Fruit fly (Drosophila melanogaster) whole organism, embryonic: Measurements from ENCODE around the gene Notum.

ENCODE experiments used
- Atf-2 ChIP-seq: fragments of 200-800 bp; sonication (Bioruptor generic); optimal IDR thresholded peaks from 2 replicates; lab custom pipeline; 2016; ENCODE audit warnings: missing biosample characterization, missing genetic modification characterization
- Atf3 ChIP-seq: fragments of 200-800 bp; sonication (Bioruptor generic); optimal IDR thresholded peaks from 3 replicates; lab custom pipeline; 2016; ENCODE audit warnings: missing biosample characterization, missing genetic modification characterization
- CG10209 ChIP-seq: fragments of 200-800 bp; sonication (Bioruptor generic); optimal IDR thresholded peaks from 3 replicates; lab custom pipeline; 2017; ENCODE audit warnings: missing biosample characterization, mild to moderate bottlenecking, missing genetic modification characterization, missing genetic modification reagents
- CG10462 ChIP-seq: fragments of 200-800 bp; sonication (Bioruptor generic); optimal IDR thresholded peaks from 2 replicates; lab custom pipeline; 2016; ENCODE audit warnings: missing biosample characterization, missing genetic modification characterization
- CG10959 ChIP-seq: fragments of 200-800 bp; sonication (Bioruptor generic); IDR thresholded peaks from 2 replicates; pipeline ENCODE4 v1.3.6; 2022; ENCODE audit warnings: missing biosample characterization, missing genetic modification characterization
- CG11695 ChIP-seq: fragments of 200-800 bp; sonication (Bioruptor generic); IDR thresholded peaks from 3 replicates; pipeline ENCODE4 v1.3.6; 2022; ENCODE audit warnings: missing biosample characterization, missing genetic modification characterization
- CG14710 ChIP-seq: fragments of 200-800 bp; sonication (Bioruptor generic); optimal IDR thresholded peaks from 3 replicates; lab custom pipeline; 2019; ENCODE audit warnings: missing biosample characterization, mild to moderate bottlenecking, missing genetic modification characterization, moderate library complexity
- CG15073 ChIP-seq: fragments of 200-800 bp; sonication (Bioruptor generic); optimal IDR thresholded peaks from 2 replicates; lab custom pipeline; 2016; ENCODE audit warnings: missing biosample characterization, missing genetic modification characterization
- CG18476 ChIP-seq: fragments of 200-800 bp; sonication (Bioruptor generic); optimal IDR thresholded peaks from 2 replicates; lab custom pipeline; 2016; ENCODE audit warnings: missing biosample characterization, mild to moderate bottlenecking, missing genetic modification characterization
- CG31365 ChIP-seq: fragments of 200-800 bp; sonication (Bioruptor generic); optimal IDR thresholded peaks from 2 replicates; lab custom pipeline; 2018; ENCODE audit warnings: missing biosample characterization, mild to moderate bottlenecking, missing genetic modification characterization
- CG34422 ChIP-seq: fragments of 200-800 bp; sonication (Bioruptor generic); IDR thresholded peaks from 3 replicates; pipeline ENCODE4 v1.3.6; 2022; ENCODE audit warnings: missing biosample characterization, missing genetic modification characterization
- CG4707 ChIP-seq: fragments of 200-800 bp; sonication (Bioruptor generic); optimal IDR thresholded peaks from 2 replicates; lab custom pipeline; 2018; ENCODE audit warnings: missing biosample characterization, mild to moderate bottlenecking, missing genetic modification characterization, moderate library complexity
- CG6175 ChIP-seq: fragments of 200-800 bp; sonication (Bioruptor generic); IDR thresholded peaks from 3 replicates; pipeline ENCODE4 v1.3.6; 2022; ENCODE audit warnings: missing biosample characterization, missing genetic modification characterization
- CG8290 ChIP-seq, 3 experiments: fragments of 200-800 bp; sonication (Bioruptor generic); optimal IDR thresholded peaks; 2 replicates each; lab custom pipeline; 2016 to 2019; ENCODE audit warnings: missing biosample characterization in 3 of 3, missing genetic modification characterization in 3 of 3, mild to moderate bottlenecking in 2 of 3, moderate library complexity in 1 of 3
- CkIIα-i1 ChIP-seq: fragments of 200-800 bp; sonication (Bioruptor generic); IDR thresholded peaks from 2 replicates; pipeline ENCODE4 v1.3.6; 2022; ENCODE audit warnings: missing biosample characterization, missing genetic modification characterization
- Dbx ChIP-seq: fragments of 200-800 bp; sonication (Bioruptor generic); IDR thresholded peaks from 3 replicates; pipeline ENCODE4 v1.3.6; 2022; ENCODE audit warnings: missing biosample characterization, missing genetic modification characterization
- Drgx ChIP-seq: fragments of 200-800 bp; sonication (Bioruptor generic); IDR thresholded peaks from 2 replicates; pipeline ENCODE4 v1.3.6; 2022; ENCODE audit warnings: missing biosample characterization, missing genetic modification characterization
- E2f1 ChIP-seq: fragments of 200-800 bp; sonication (Bioruptor generic); IDR thresholded peaks from 2 replicates; pipeline ENCODE4 v1.3.6; 2022; ENCODE audit warnings: missing biosample characterization, missing genetic modification characterization
- H2.0 ChIP-seq: fragments of 200-800 bp; sonication (Bioruptor generic); IDR thresholded peaks from 2 replicates; pipeline ENCODE4 v1.3.6; 2022; ENCODE audit warnings: missing biosample characterization, missing genetic modification characterization
- Hmr ChIP-seq: fragments of 200-800 bp; sonication (Bioruptor generic); optimal IDR thresholded peaks from 3 replicates; lab custom pipeline; 2017; ENCODE audit warnings: mild to moderate bottlenecking, missing biosample characterization, missing genetic modification reagents, missing genetic modification characterization
- MESR4 ChIP-seq: fragments of 200-800 bp; sonication (Bioruptor generic); optimal IDR thresholded peaks from 2 replicates; lab custom pipeline; 2018; ENCODE audit warnings: missing biosample characterization, mild to moderate bottlenecking, missing genetic modification characterization, moderate library complexity
- Med ChIP-seq: fragments of 200-800 bp; sonication (Bioruptor generic); peaks from one replicate; lab custom pipeline; 2016; ENCODE audit warnings: missing biosample characterization, missing genetic modification characterization, mild to moderate bottlenecking, inconsistent platforms, moderate library complexity
- Ptx1 ChIP-seq: fragments of 200-800 bp; sonication (Bioruptor generic); IDR thresholded peaks from 2 replicates; pipeline ENCODE4 v1.3.6; 2022; ENCODE audit warnings: missing biosample characterization, missing genetic modification characterization
- Ravus ChIP-seq: fragments of 200-800 bp; sonication (Bioruptor generic); IDR thresholded peaks from 2 replicates; pipeline ENCODE4 v1.3.6; 2022; ENCODE audit warnings: missing biosample characterization, missing genetic modification characterization
- Tbp ChIP-seq: fragments of >200 bp; optimal IDR thresholded peaks from 2 replicates; lab custom pipeline; 2018; ENCODE audit warnings: missing biosample characterization, missing genetic modification characterization
- ap ChIP-seq: fragments of 200-800 bp; sonication (Bioruptor generic); IDR thresholded peaks from 2 replicates; pipeline ENCODE4 v1.3.6; 2022; ENCODE audit warnings: missing biosample characterization, missing genetic modification characterization
- chif ChIP-seq, 2 experiments: fragments of 200-800 bp; sonication (Bioruptor generic); optimal IDR thresholded peaks; 3 replicates each; lab custom pipeline; 2016; ENCODE audit warnings: missing biosample characterization in 2 of 2, missing genetic modification characterization in 2 of 2
- chm ChIP-seq: fragments of 200-800 bp; sonication (Bioruptor generic); IDR thresholded peaks from 2 replicates; pipeline ENCODE4 v1.3.6; 2022; ENCODE audit warnings: missing biosample characterization, missing genetic modification characterization
- eve ChIP-seq, 2 experiments: fragments of >200 bp; optimal IDR thresholded peaks; 2 replicates each; lab custom pipeline; 2017; ENCODE audit warnings: missing biosample characterization in 2 of 2, missing genetic modification characterization in 2 of 2
- fd64A ChIP-seq: fragments of 200-800 bp; sonication (Bioruptor generic); optimal IDR thresholded peaks from 3 replicates; lab custom pipeline; 2018; ENCODE audit warnings: missing biosample characterization, mild to moderate bottlenecking, missing genetic modification characterization
- fu2 ChIP-seq: fragments of 200-800 bp; sonication (Bioruptor generic); optimal IDR thresholded peaks from 2 replicates; lab custom pipeline; 2016; ENCODE audit warnings: missing biosample characterization, missing genetic modification characterization
- gsb ChIP-seq: fragments of 200-800 bp; sonication (Bioruptor generic); IDR thresholded peaks from 2 replicates; pipeline ENCODE4 v1.3.6; 2022; ENCODE audit warnings: missing biosample characterization, missing genetic modification characterization
- her ChIP-seq: fragments of 200-800 bp; sonication (Bioruptor generic); optimal IDR thresholded peaks from 2 replicates; lab custom pipeline; 2016; ENCODE audit warnings: missing biosample characterization, missing genetic modification characterization
- insv ChIP-seq, 2 experiments: fragments of 200-800 bp; sonication (Bioruptor generic); optimal IDR thresholded peaks; 3 replicates each; lab custom pipeline; 2016 to 2018; ENCODE audit warnings: missing biosample characterization in 2 of 2, missing genetic modification characterization in 2 of 2
- jumu ChIP-seq: fragments of 200-800 bp; sonication (Bioruptor generic); optimal IDR thresholded peaks from 3 replicates; lab custom pipeline; 2016; ENCODE audit warnings: missing biosample characterization, missing genetic modification characterization
- knrl ChIP-seq: fragments of 200-800 bp; sonication (Bioruptor generic); IDR thresholded peaks from 3 replicates; pipeline ENCODE4 v1.3.6; 2022; ENCODE audit warnings: missing biosample characterization, missing genetic modification characterization; ENCODE audit not compliant: partially characterized antibody
- mirr ChIP-seq: fragments of 200-800 bp; sonication (Bioruptor generic); optimal IDR thresholded peaks from 3 replicates; lab custom pipeline; 2018; ENCODE audit warnings: missing biosample characterization, mild to moderate bottlenecking, missing genetic modification characterization
- mld ChIP-seq: fragments of 200-800 bp; sonication (Bioruptor generic); IDR thresholded peaks from 3 replicates; pipeline ENCODE4 v1.3.6; 2022; ENCODE audit warnings: missing biosample characterization, missing genetic modification characterization; ENCODE audit not compliant: partially characterized antibody
- nerfin-1 ChIP-seq: fragments of 200-800 bp; sonication (Bioruptor generic); optimal IDR thresholded peaks from 3 replicates; lab custom pipeline; 2019; ENCODE audit warnings: missing biosample characterization, mild to moderate bottlenecking, missing genetic modification characterization, moderate library complexity
- otp ChIP-seq: fragments of 200-800 bp; sonication (Bioruptor generic); IDR thresholded peaks from 3 replicates; pipeline ENCODE4, ENCODE4 v1.3.6; 2022; ENCODE audit warnings: missing biosample characterization, missing genetic modification characterization
- pan ChIP-seq, 4 experiments: fragments of >200 bp in 3 of 4; fragments of 200-800 bp in 1 of 4; sonication (Bioruptor generic) in 1 of 4; optimal IDR thresholded peaks in 3 of 4; IDR thresholded peaks in 1 of 4; 2 replicates each; pipeline versions ENCODE4 v1.3.6 to Lab custom; 2017 to 2022; ENCODE audit warnings: missing biosample characterization in 2 of 4, missing genetic modification characterization in 2 of 4, mixed read lengths in 1 of 4
- prd ChIP-seq, 3 experiments: fragments of >200 bp in 2 of 3; fragments of 200-800 bp in 1 of 3; sonication (Bioruptor generic) in 1 of 3; optimal IDR thresholded peaks in 2 of 3; IDR thresholded peaks in 1 of 3; 2 replicates in 2 of 3; 3 replicates in 1 of 3; pipeline versions ENCODE4 v1.3.6 to Lab custom; 2017 to 2022; ENCODE audit warnings: missing biosample characterization in 1 of 3, missing genetic modification characterization in 1 of 3
- ro ChIP-seq: fragments of 200-800 bp; sonication (Bioruptor generic); IDR thresholded peaks from 2 replicates; pipeline ENCODE4 v1.3.6; 2022; ENCODE audit warnings: missing biosample characterization, missing genetic modification characterization
- slbo ChIP-seq: fragments of 200-800 bp; sonication (Bioruptor generic); IDR thresholded peaks from 2 replicates; pipeline ENCODE4 v1.3.6; 2022; ENCODE audit warnings: missing biosample characterization, missing genetic modification characterization
- trh ChIP-seq: fragments of 200-800 bp; sonication (Bioruptor generic); optimal IDR thresholded peaks from 2 replicates; lab custom pipeline; 2016; ENCODE audit warnings: missing biosample characterization, missing genetic modification characterization
- unc-4 ChIP-seq: fragments of 200-800 bp; sonication (Bioruptor generic); IDR thresholded peaks from 2 replicates; pipeline ENCODE4 v1.3.6; 2022; ENCODE audit warnings: missing biosample characterization, missing genetic modification characterization; ENCODE audit not compliant: partially characterized antibody
- zf30C ChIP-seq: fragments of 200-800 bp; sonication (Bioruptor generic); optimal IDR thresholded peaks from 3 replicates; lab custom pipeline; 2018; ENCODE audit warnings: missing biosample characterization, mild to moderate bottlenecking, missing genetic modification characterization

Notum gene

DNA sequence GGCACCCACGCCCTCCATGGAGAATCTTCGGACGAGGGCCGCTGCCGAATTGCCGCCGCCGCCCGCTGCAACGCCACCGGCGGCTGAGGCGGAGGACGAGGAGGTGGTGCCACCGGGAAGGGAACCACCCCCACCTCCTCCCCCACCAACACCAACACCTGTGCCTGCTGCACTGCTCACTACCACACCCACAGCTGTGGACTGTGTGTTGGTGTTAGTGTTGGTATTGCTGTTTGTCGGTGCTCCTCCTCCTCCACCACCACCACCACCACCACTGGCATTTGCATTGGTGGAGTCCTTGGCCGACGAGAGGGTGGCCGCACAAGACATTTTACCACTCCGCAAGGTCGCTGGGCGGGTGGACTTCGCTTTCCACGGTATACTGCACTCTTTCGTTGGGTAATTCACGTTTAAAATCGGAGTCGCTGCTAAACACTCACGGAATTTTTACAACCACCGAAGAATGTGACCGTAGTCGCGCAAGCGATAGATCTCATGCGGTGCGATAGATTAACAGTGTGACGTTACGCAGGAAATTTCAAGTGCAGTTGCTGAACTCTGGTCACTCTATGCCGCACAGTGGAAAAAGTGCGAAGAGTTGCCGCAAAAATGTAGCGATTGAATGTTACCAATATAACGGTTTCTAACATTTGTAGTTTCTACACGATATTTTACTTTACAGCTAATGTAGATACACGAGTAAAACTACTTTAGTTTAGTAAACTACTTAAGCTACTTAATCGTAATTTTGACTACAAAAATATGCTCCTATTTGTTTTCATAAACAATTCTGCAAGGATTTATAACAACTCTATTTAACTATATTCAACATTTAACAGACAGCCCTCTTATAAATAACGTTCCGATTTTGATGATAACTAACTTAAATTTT, 11.7 kb upstream of the Notum start, which contains the start of gene mib1 (continued):
- TF ChIP-seq zf30C (GFP tag; lab: Kevin White, UChicago) = peak; percentile 19
- TF ChIP-seq CG31365 (tag; lab: Kevin White, UChicago) = peak; percentile 60
- TF ChIP-seq MESR4 (GFP tag; lab: Kevin White, UChicago) = peak; percentile 99
- no peak; the same call in 2 of the 3 replicates for TF ChIP-seq CG11695 (GFP tag; lab: Robert Waterston, UW)
- peak; percentile 91 for TF ChIP-seq Med (GFP tag; lab: Kevin White, UChicago)
- TF ChIP-seq CG10959 (GFP tag; lab: Robert Waterston, UW) = no peak
- peak in 1 of 2 experiments; percentile 19 for TF ChIP-seq insv (GFP tag; optimal IDR thresholded peaks at IDR 0.05; lab: Kevin White, UChicago)
- TF ChIP-seq fu2 (GFP tag; lab: Kevin White, UChicago) = peak; percentile 43
- no peak for TF ChIP-seq CG18476
- peak; percentile 100 for TF ChIP-seq nerfin-1 (tag; lab: Kevin White, UChicago)
- peak; percentile 62; the same call in 1 of the 2 replicates for TF ChIP-seq slbo (GFP tag; lab: Robert Waterston, UW)
- TF ChIP-seq Drgx = no peak
- TF ChIP-seq Tbp (GFP tag; lab: Kevin White, UChicago) = no peak
- TF ChIP-seq ap (GFP tag; lab: Robert Waterston, UW) = no peak
- no peak for TF ChIP-seq Atf3 (GFP tag; lab: Kevin White, UChicago)
- peak in 1 of 2 experiments; percentile 15 for TF ChIP-seq chif (GFP tag; optimal IDR thresholded peaks at IDR 0.05; lab: Kevin White, UChicago)
- peak; percentile 80; the same call in 2 of the 3 replicates for TF ChIP-seq mld (GFP tag; lab: Robert Waterston, UW)
- TF ChIP-seq Hmr = peak; percentile 91
- TF ChIP-seq eve (GFP tag; optimal IDR thresholded peaks at IDR 0.05; lab: Kevin White, UChicago) = no peak
- no peak for TF ChIP-seq trh
- TF ChIP-seq ro = no peak
- TF ChIP-seq CG15073 (GFP tag; lab: Kevin White, UChicago) = no peak
- peak; percentile 82 for TF ChIP-seq unc-4
- no peak for TF ChIP-seq pan (optimal IDR thresholded peaks at IDR 0.05; lab: Kevin White, UChicago)
- TF ChIP-seq pan (GFP tag; optimal IDR thresholded peaks at IDR 0.05 in 1 of 2, IDR thresholded peaks at IDR 0.05 in 1 of 2) = peak in 1 of 2 experiments; percentile 35
- TF ChIP-seq CG14710 = peak; percentile 91
- TF ChIP-seq chm (GFP tag; lab: Robert Waterston, UW) = peak; percentile 68; the same call in 1 of the 2 replicates
- 0 out of 3 replicates have a peak, but pooled peaks have one; percentile 5 for TF ChIP-seq Dbx (GFP tag; lab: Robert Waterston, UW)

DNA sequence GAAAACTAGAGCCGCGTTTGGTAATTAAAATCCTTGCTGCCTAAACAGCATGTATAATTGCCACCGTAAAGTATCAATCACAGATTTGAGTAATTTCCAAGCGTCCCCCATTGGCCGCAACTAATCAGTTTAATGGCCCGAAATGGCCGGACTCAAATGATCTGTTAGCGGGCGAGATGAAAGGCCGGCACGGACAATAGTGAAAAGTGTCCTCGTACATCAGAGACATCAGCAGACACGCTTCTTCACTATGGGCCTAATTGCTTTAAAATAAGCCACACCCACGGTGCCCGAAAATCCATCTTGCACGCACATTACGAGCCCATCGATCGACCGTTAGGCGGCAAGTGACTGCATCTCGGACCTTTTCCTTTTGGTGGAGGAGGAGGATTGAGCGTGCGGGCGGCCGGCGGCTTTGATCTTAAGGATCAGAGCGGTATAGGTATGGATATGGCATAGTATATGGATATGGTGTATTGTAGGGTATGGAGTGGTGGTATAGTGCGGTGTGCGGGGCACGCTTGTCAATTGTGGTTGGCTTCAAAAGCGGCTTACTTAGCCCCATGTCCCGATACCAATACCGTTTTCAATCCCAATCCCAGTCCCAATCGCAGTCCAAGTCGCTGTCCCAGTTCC, 10.8 kb upstream of the Notum start:
- TF ChIP-seq CkIIα-i1 (no peak), CG8290 (GFP tag; optimal IDR thresholded peaks at IDR 0.05; lab: Kevin White, UChicago) (peak; percentile 4), CG8290 (tag; optimal IDR thresholded peaks at IDR 0.05; lab: Kevin White, UChicago) (no peak), H2.0 (GFP tag; lab: Robert Waterston, UW) (no peak), Ptx1 (GFP tag; lab: Robert Waterston, UW) (no peak), prd (optimal IDR thresholded peaks at IDR 0.05; lab: Kevin White, UChicago) (no peak), prd (GFP tag; IDR thresholded peaks at IDR 0.05; lab: Robert Waterston, UW) (peak; percentile 63; the same call in 2 of the 3 replicates), fd64A (GFP tag; lab: Kevin White, UChicago) (no peak), mirr (GFP tag; lab: Kevin White, UChicago) (no peak), her (GFP tag; lab: Kevin White, UChicago) (no peak), CG6175 (GFP tag; lab: Robert Waterston, UW) (no peak), jumu (GFP tag; lab: Kevin White, UChicago) (no peak), CG10209 (GFP tag; lab: Kevin White, UChicago) (no peak), CG10462 (GFP tag; lab: Kevin White, UChicago) (no peak), CG34422 (no peak), Atf-2 (GFP tag; lab: Kevin White, UChicago) (no peak), Ravus (GFP tag; lab: Robert Waterston, UW) (no peak), otp (GFP tag; lab: Robert Waterston, UW) (no peak), E2f1 (no peak), CG4707 (peak; percentile 13), knrl (GFP tag; lab: Robert Waterston, UW) (no peak), gsb (GFP tag; lab: Robert Waterston, UW) (no peak)
